Fruit fly (Drosophila melanogaster): ENCODE data around the gene repo.

Gene repo

DNA sequence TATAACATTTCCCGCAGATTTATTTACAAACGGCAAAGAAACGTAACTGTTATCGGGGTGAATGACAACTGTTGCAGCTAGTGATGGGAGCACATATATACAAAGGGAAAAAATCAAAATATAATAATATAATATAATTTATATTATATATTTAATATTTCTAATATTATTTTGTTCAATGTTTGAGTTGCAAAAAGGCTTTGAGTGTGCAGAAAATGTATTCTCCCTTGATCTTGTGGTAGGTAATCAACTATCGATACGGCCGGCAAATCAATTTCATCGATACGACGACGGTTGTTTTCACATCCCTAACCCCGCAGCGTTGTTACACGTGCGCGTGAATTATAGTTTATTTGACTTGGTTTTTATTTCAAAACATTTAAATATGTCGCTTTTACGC lies 12.6 kb upstream of the repo start, which contains the start of the genes mTerf5 and Non3 (continued):
- TF ChIP-seq Dp (GFP tag; optimal IDR thresholded peaks at IDR 0.05) (peak; percentile 31), CG13624 (GFP tag; optimal IDR thresholded peaks at IDR 0.05) (no peak), bbx (GFP tag; IDR thresholded peaks at IDR 0.05; ENCODE audit: partially characterized antibody) (peak; percentile 72; the same call in 1 of the 2 replicates), gt (GFP tag; IDR thresholded peaks at IDR 0.05) (no peak), ERR (GFP tag; optimal IDR thresholded peaks at IDR 0.05) (no peak), bsh (GFP tag; optimal IDR thresholded peaks at IDR 0.05) (peak in 1 of 2 experiments; percentile 69), Gsc (GFP tag; IDR thresholded peaks at IDR 0.05) (no peak), Antp (GFP tag; optimal IDR thresholded peaks at IDR 0.05) (no peak), CG11093 (GFP tag; IDR thresholded peaks at IDR 0.05) (no peak), Fer2 (tag; optimal IDR thresholded peaks at IDR 0.05) (peak; percentile 15), z (GFP tag; IDR thresholded peaks at IDR 0.05) (no peak), Asciz (GFP tag; optimal IDR thresholded peaks at IDR 0.05) (no peak), CG8290 (GFP tag; optimal IDR thresholded peaks at IDR 0.05) (peak; percentile 52), CG8290 (tag; optimal IDR thresholded peaks at IDR 0.05) (peak in 1 of 2 experiments; percentile 20), crp (GFP tag; optimal IDR thresholded peaks at IDR 0.05) (peak in 1 of 2 experiments; percentile 24), CG16815 (GFP tag; optimal IDR thresholded peaks at IDR 0.05) (peak; percentile 17), CG4820 (GFP tag; optimal IDR thresholded peaks at IDR 0.05) (peak; percentile 42), CG34376 (GFP tag; optimal IDR thresholded peaks at IDR 0.05) (no peak), unc-4 (GFP tag; IDR thresholded peaks at IDR 0.05; ENCODE audit: partially characterized antibody) (peak; percentile 90), zen2 (GFP tag; IDR thresholded peaks at IDR 0.05; ENCODE audit: partially characterized antibody) (peak; percentile 83; the same call in 2 of the 3 replicates), D19A (tag; optimal IDR thresholded peaks at IDR 0.05) (peak; percentile 43), Dek (tag; optimal IDR thresholded peaks at IDR 0.05) (peak; percentile 36), Aef1 (GFP tag; IDR thresholded peaks at IDR 0.05) (no peak), CG17612 (GFP tag; IDR thresholded peaks at IDR 0.05) (no peak), B-H2 (GFP tag; optimal IDR thresholded peaks at IDR 0.05) (peak; percentile 70), ATbp (GFP tag; optimal IDR thresholded peaks at IDR 0.05) (peak; percentile 28), CG2116 (GFP tag; optimal IDR thresholded peaks at IDR 0.05) (peak; percentile 88), CG8924 (tag; optimal IDR thresholded peaks at IDR 0.05) (peak; percentile 75), gsb-n (tag; optimal IDR thresholded peaks at IDR 0.05) (peak; percentile 58), run (tag; optimal IDR thresholded peaks at IDR 0.05) (no peak), CG11398 (GFP tag; optimal IDR thresholded peaks at IDR 0.05) (no peak), D (optimal IDR thresholded peaks at IDR 0.05) (no peak), D (GFP tag; optimal IDR thresholded peaks at IDR 0.05) (no peak), NFAT (GFP tag; IDR thresholded peaks at IDR 0.05) (no peak), pum (GFP tag; optimal IDR thresholded peaks at IDR 0.05) (peak; percentile 10), CG7357 (GFP tag; IDR thresholded peaks at IDR 0.05) (no peak), cg (GFP tag; optimal IDR thresholded peaks at IDR 0.05) (no peak), Eip74EF (GFP tag; optimal IDR thresholded peaks at IDR 0.05) (no peak), corto (GFP tag; optimal IDR thresholded peaks at IDR 0.05) (no peak), CG4730 (GFP tag; IDR thresholded peaks at IDR 0.05) (peak; percentile 21; the same call in 1 of the 2 replicates), H15 (GFP tag; IDR thresholded peaks at IDR 0.05) (peak; percentile 15; the same call in 1 of the 3 replicates), CG12155 (GFP tag; optimal IDR thresholded peaks at IDR 0.05) (peak; percentile 55), CG3065 (GFP tag; optimal IDR thresholded peaks at IDR 0.05) (peak; percentile 21), Spps (tag; optimal IDR thresholded peaks at IDR 0.05) (peak; percentile 16), luna (GFP tag; optimal IDR thresholded peaks at IDR 0.05) (no peak), pros (GFP tag; optimal IDR thresholded peaks at IDR 0.05) (no peak), CG6765 (GFP tag; optimal IDR thresholded peaks at IDR 0.05) (no peak), CG17361 (GFP tag; IDR thresholded peaks at IDR 0.05) (peak; percentile 58; the same call in 2 of the 3 replicates), insv (GFP tag; optimal IDR thresholded peaks at IDR 0.05) (peak in 1 of 2 experiments; percentile 26), CG10147 (GFP tag; optimal IDR thresholded peaks at IDR 0.05) (peak; percentile 68), CG2129 (GFP tag; IDR thresholded peaks at IDR 0.05; ENCODE audit: partially characterized antibody) (peak; percentile 91)
